Worm (Caenorhabditis elegans) whole organism, L4/young adult: ENCODE measurements around the gene lgc-35.

Source experiments
- W03F9.2 ChIP-seq: fragments of 150-350 bp; optimal IDR thresholded peaks from 2 replicates; lab custom pipeline; 2014; ENCODE audit warnings: missing biosample characterization, missing genetic modification characterization
- him-1 ChIP-seq: sonication (generic microtip); optimal IDR thresholded peaks from 2 replicates; lab custom pipeline; 2016; ENCODE audit warnings: missing genotype, missing genetic modification reagents, missing genetic modification characterization, missing compliant biosample characterization

- TF ChIP-seq him-1 (tag; lab: Kevin White, UChicago) (no peak), W03F9.2 (tag; lab: Kevin White, UChicago) (no peak)
These were observed 20.0 kb downstream of the lgc-35 start for ce11 chrII:12819979-12820378.
